Worm (Caenorhabditis elegans): ENCODE results near the gene T22D1.17.
A peak's percentile ranks its signal among the peaks of the same experiment; 100 is the strongest.

DNA sequence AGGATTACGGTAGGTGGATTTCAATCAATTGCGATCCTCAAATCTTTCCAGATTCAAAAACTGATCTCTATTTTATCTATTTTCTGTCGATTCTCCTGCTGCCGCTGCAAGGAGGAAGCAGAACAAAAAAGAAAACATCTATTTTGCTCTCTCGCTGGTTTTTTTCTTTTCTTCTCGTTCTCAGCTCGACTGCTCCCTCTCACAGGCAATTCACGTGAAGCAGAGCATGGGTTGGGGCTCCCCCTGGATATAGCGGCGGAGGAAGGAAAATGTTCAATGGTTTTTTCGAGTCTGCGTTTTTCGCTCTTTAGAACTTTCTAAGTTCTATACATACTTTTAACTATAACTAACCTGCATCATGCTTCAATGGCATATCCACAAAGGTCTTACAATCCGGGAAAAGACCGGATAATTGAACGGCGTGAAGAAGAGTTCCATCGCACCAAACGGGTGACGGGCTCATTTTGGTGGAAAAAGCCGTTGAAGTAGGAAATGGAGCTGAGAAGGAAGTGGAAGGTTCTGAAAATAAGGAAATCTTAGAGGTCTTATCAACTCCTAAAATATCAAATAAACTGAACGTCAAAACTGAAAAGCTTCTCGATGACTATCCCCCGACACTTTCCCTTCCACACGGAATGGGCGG lies 26.8 kb upstream of the T22D1.17 start:
- TF ChIP-seq unc-62 (GFP tag; optimal IDR thresholded peaks at IDR 0.05) (no peak), fkh-10 (GFP tag; optimal IDR thresholded peaks at IDR 0.05) (peak; percentile 72), nhr-12 (tag; optimal IDR thresholded peaks at IDR 0.05) (no peak), elt-3 (tag; optimal IDR thresholded peaks at IDR 0.05) (no peak), nhr-77 (tag; optimal IDR thresholded peaks at IDR 0.05) (no peak), nhr-11 (tag; optimal IDR thresholded peaks at IDR 0.05) (peak; percentile 62), pqm-1 (tag; optimal IDR thresholded peaks at IDR 0.05) (peak; percentile 38), snpc-4 (tag; optimal IDR thresholded peaks at IDR 0.05) (no peak), ztf-11 (tag; optimal IDR thresholded peaks at IDR 0.05) (no peak), nhr-237 (tag; optimal IDR thresholded peaks at IDR 0.05) (no peak), egl-27 (tag; optimal IDR thresholded peaks at IDR 0.05) (peak; percentile 13), lin-39 (tag; optimal IDR thresholded peaks at IDR 0.05) (peak; percentile 33), mml-1 (tag; optimal IDR thresholded peaks at IDR 0.05) (peak; percentile 99), ceh-82 (tag; optimal IDR thresholded peaks at IDR 0.05) (no peak)

Measured in whole organism, L3 larva.